Worm (Caenorhabditis elegans) whole organism, L4 larva: ENCODE measurements around the gene F42H10.2.

Experiments used
- D1046.2 ChIP-seq: fragments of 200-800 bp; sonication (Bioruptor generic); IDR thresholded peaks from 2 replicates; pipeline ENCODE4 v1.3.6; 2022; ENCODE audit warnings: missing genetic modification characterization, missing compliant biosample characterization
- F26F4.8 ChIP-seq: fragments of 200-800 bp; sonication (Bioruptor generic); conservative IDR thresholded peaks from 2 replicates; pipeline ENCODE4 v1.3.6; 2022; ENCODE audit warnings: missing genetic modification characterization, missing compliant biosample characterization
- Y105C5A.15 ChIP-seq: fragments of 200-800 bp; sonication (Bioruptor generic); IDR thresholded peaks from 2 replicates; pipeline ENCODE4 v1.3.6; 2022; ENCODE audit warnings: missing genetic modification characterization, missing compliant biosample characterization
- Y48G9A.11 ChIP-seq: fragments of 200-800 bp; sonication (Bioruptor generic); IDR thresholded peaks from 2 replicates; pipeline ENCODE4 v1.3.6; 2022; ENCODE audit warnings: missing genetic modification reagents, missing genetic modification characterization, missing compliant biosample characterization
- ZK546.5 ChIP-seq, 2 experiments: sonication (generic microtip); optimal IDR thresholded peaks; 2 replicates each; lab custom pipeline; 2017; ENCODE audit warnings: missing biosample characterization in 2 of 2, missing genetic modification characterization in 2 of 2
- aly-2 ChIP-seq: sonication (generic microtip); optimal IDR thresholded peaks from 2 replicates; lab custom pipeline; 2018; ENCODE audit warnings: missing biosample characterization, missing genetic modification characterization
- ama-1 ChIP-seq: fragments of 150-350 bp; optimal IDR thresholded peaks from 2 replicates; lab custom pipeline; 2014; ENCODE audit warnings: inconsistent platforms, mixed read lengths
- arid-1 ChIP-seq: fragments of 200-800 bp; sonication (Bioruptor generic); conservative IDR thresholded peaks from 2 replicates; pipeline ENCODE4 v1.3.6; 2022; ENCODE audit warnings: missing genetic modification reagents, missing genetic modification characterization, missing compliant biosample characterization
- ceh-20 ChIP-seq: fragments of 200-800 bp; sonication (Bioruptor generic); IDR thresholded peaks from 2 replicates; pipeline ENCODE4 v1.3.6; 2022; ENCODE audit warnings: missing genetic modification reagents, missing genetic modification characterization, missing compliant biosample characterization
- ceh-28 ChIP-seq: fragments of 150-350 bp; optimal IDR thresholded peaks from 2 replicates; lab custom pipeline; 2014; ENCODE audit warnings: missing biosample characterization, missing genetic modification reagents, missing genetic modification characterization
- ces-1 ChIP-seq: fragments of 150-350 bp; sonication (generic microtip); optimal IDR thresholded peaks from 4 replicates; lab custom pipeline; 2014; ENCODE audit warnings: missing biosample characterization, missing genetic modification reagents, missing genetic modification characterization
- ctbp-1 ChIP-seq: fragments of 200-800 bp; sonication (Bioruptor generic); IDR thresholded peaks from 2 replicates; pipeline ENCODE4 v1.3.6; 2022; ENCODE audit warnings: missing genetic modification reagents, missing genetic modification characterization, missing compliant biosample characterization
- daf-16 ChIP-seq, 3 experiments: sonication (generic microtip); optimal IDR thresholded peaks; 2 replicates each; lab custom pipeline; 2016 to 2017; ENCODE audit warnings: missing genetic modification characterization in 3 of 3, missing genetic modification reagents in 3 of 3, mild to moderate bottlenecking in 2 of 3, missing compliant biosample characterization in 2 of 3, missing biosample characterization in 1 of 3, moderate library complexity in 1 of 3
- daf-19 ChIP-seq: fragments of 200-800 bp; sonication (Bioruptor generic); conservative IDR thresholded peaks from 2 replicates; pipeline ENCODE4 v1.3.6; 2022; ENCODE audit warnings: missing genetic modification characterization, missing compliant biosample characterization
- dmd-6 ChIP-seq: fragments of 200-800 bp; sonication (Bioruptor generic); IDR thresholded peaks from 2 replicates; pipeline ENCODE4 v1.3.6; 2022; ENCODE audit warnings: missing genetic modification reagents, missing genetic modification characterization, missing compliant biosample characterization
- egl-27 ChIP-seq: sonication (generic microtip); optimal IDR thresholded peaks from 3 replicates; lab custom pipeline; 2017; ENCODE audit warnings: missing biosample characterization, missing genetic modification reagents, missing genetic modification characterization
- egl-43 ChIP-seq: fragments of 200-800 bp; sonication (Bioruptor generic); IDR thresholded peaks from 2 replicates; pipeline ENCODE4 v1.3.6; 2022; ENCODE audit warnings: missing genetic modification reagents, missing genetic modification characterization, missing compliant biosample characterization
- hmg-1.1 ChIP-seq: fragments of 200-800 bp; sonication (Bioruptor generic); IDR thresholded peaks from 2 replicates; pipeline ENCODE4 v1.3.6; 2022; ENCODE audit warnings: missing genetic modification reagents, missing genetic modification characterization, missing compliant biosample characterization
- jun-1 ChIP-seq: fragments of 150-350 bp; optimal IDR thresholded peaks from 2 replicates; lab custom pipeline; 2014; ENCODE audit warnings: missing biosample characterization, missing genetic modification reagents, missing genetic modification characterization
- lim-7 ChIP-seq: fragments of 200-800 bp; sonication (Bioruptor generic); IDR thresholded peaks from 2 replicates; pipeline ENCODE4 v1.3.6; 2022; ENCODE audit warnings: missing genetic modification characterization, missing compliant biosample characterization
- lin-1 ChIP-seq: fragments of 200-800 bp; sonication (Bioruptor generic); IDR thresholded peaks from 2 replicates; pipeline ENCODE4 v1.3.6; 2022; ENCODE audit warnings: missing genetic modification reagents, missing genetic modification characterization, missing compliant biosample characterization
- lin-38 ChIP-seq: fragments of 200-800 bp; sonication (Bioruptor generic); IDR thresholded peaks from 2 replicates; pipeline ENCODE4 v1.3.6; 2022; ENCODE audit warnings: missing genetic modification reagents, missing genetic modification characterization, missing compliant biosample characterization
- lsy-2 ChIP-seq, 2 experiments: fragments of 150-350 bp in 1 of 2; sonication (generic microtip) in 1 of 2; optimal IDR thresholded peaks; 2 replicates each; lab custom pipeline; 2014 to 2017; ENCODE audit warnings: missing biosample characterization in 2 of 2, missing genetic modification characterization in 2 of 2
- madf-5 ChIP-seq, 2 experiments: fragments of 200-800 bp; sonication (Bioruptor generic); IDR thresholded peaks; 2 replicates each; pipeline ENCODE4 v1.3.6; 2022; ENCODE audit warnings: missing compliant biosample characterization in 2 of 2, missing genetic modification characterization in 2 of 2
- mes-2 ChIP-seq: sonication (generic microtip); optimal IDR thresholded peaks from 2 replicates; lab custom pipeline; 2016; ENCODE audit warnings: missing genotype, mild to moderate bottlenecking, missing genetic modification characterization, missing compliant biosample characterization; ENCODE audit not compliant: poor library complexity, severe bottlenecking
- mxl-2 ChIP-seq: fragments of 200-800 bp; sonication (Bioruptor generic); conservative IDR thresholded peaks from 2 replicates; pipeline ENCODE4 v1.3.6; 2022; ENCODE audit warnings: missing genetic modification reagents, missing genetic modification characterization, missing compliant biosample characterization
- mxl-3 ChIP-seq: fragments of 200-800 bp; sonication (Bioruptor generic); optimal IDR thresholded peaks from 2 replicates; lab custom pipeline; 2018; ENCODE audit warnings: mild to moderate bottlenecking, missing genetic modification characterization, missing compliant biosample characterization
- nhr-10 ChIP-seq: fragments of 150-350 bp; optimal IDR thresholded peaks from 2 replicates; lab custom pipeline; 2014; ENCODE audit warnings: missing biosample characterization, missing genetic modification characterization
- nhr-28 ChIP-seq: fragments of 150-350 bp; optimal IDR thresholded peaks from 2 replicates; lab custom pipeline; 2014; ENCODE audit warnings: missing biosample characterization, missing genetic modification characterization
- nhr-48 ChIP-seq: sonication (generic microtip); optimal IDR thresholded peaks from 2 replicates; lab custom pipeline; 2016; ENCODE audit warnings: mild to moderate bottlenecking, missing genetic modification characterization, missing compliant biosample characterization
- nhr-76 ChIP-seq: fragments of 150-350 bp; optimal IDR thresholded peaks from 2 replicates; lab custom pipeline; 2014; ENCODE audit warnings: missing biosample characterization, missing genetic modification characterization
- pha-4 ChIP-seq, 2 experiments: fragments of 150-350 bp in 1 of 2; fragments of 200-800 bp in 1 of 2; sonication (Bioruptor generic) in 1 of 2; IDR thresholded peaks in 1 of 2; optimal IDR thresholded peaks in 1 of 2; 2 replicates each; pipeline versions ENCODE4 v1.3.6 to Lab custom; 2014 to 2022; ENCODE audit warnings: missing genetic modification characterization in 2 of 2, missing genetic modification reagents in 2 of 2, missing biosample characterization in 1 of 2, missing compliant biosample characterization in 1 of 2
- pqm-1 ChIP-seq: sonication (generic microtip); optimal IDR thresholded peaks from 2 replicates; lab custom pipeline; 2017; ENCODE audit warnings: missing biosample characterization, missing genetic modification characterization
- set-16 ChIP-seq: fragments of 200-800 bp; sonication (Bioruptor generic); IDR thresholded peaks from 2 replicates; pipeline ENCODE4 v1.3.6; 2022; ENCODE audit warnings: missing genetic modification reagents, missing genetic modification characterization, missing compliant biosample characterization
- snpc-1.2 ChIP-seq: fragments of 200-800 bp; sonication (Bioruptor generic); IDR thresholded peaks from 2 replicates; pipeline ENCODE4 v1.3.6; 2022; ENCODE audit warnings: missing genetic modification reagents, missing genetic modification characterization, missing compliant biosample characterization
- snpc-4 ChIP-seq: fragments of 150-350 bp; optimal IDR thresholded peaks from 2 replicates; lab custom pipeline; 2014; ENCODE audit warnings: missing biosample characterization, missing genetic modification characterization
- unc-62 ChIP-seq, 3 experiments: fragments of 150-350 bp in 1 of 3; sonication (generic microtip); optimal IDR thresholded peaks in 2 of 3; peaks in 1 of 3; 1 replicate in 1 of 3; 2 replicates in 2 of 3; lab custom pipeline; 2014 to 2017; ENCODE audit warnings: missing biosample characterization in 3 of 3, missing genetic modification characterization in 3 of 3, missing genetic modification reagents in 3 of 3, missing genotype in 1 of 3
- vab-7 ChIP-seq: fragments of 200-800 bp; sonication (Bioruptor generic); IDR thresholded peaks from 2 replicates; pipeline ENCODE4 v1.3.6; 2022; ENCODE audit warnings: missing genetic modification reagents, missing genetic modification characterization, missing compliant biosample characterization
- zag-1 ChIP-seq: fragments of 150-350 bp; optimal IDR thresholded peaks from 2 replicates; lab custom pipeline; 2014; ENCODE audit warnings: missing biosample characterization, missing genetic modification characterization

F42H10.2 gene

ce11 chrIII:8443557-8444131, 46.8 kb upstream of the F42H10.2 start, which contains the start of gene ufbp-1 (continued):
- TF ChIP-seq nhr-10 (tag; lab: Kevin White, UChicago), result no peak
- TF ChIP-seq zag-1 (tag; lab: Kevin White, UChicago), result no peak
- TF ChIP-seq egl-27 (tag; lab: Kevin White, UChicago), result no peak
- TF ChIP-seq mes-2 (tag; lab: Kevin White, UChicago), result peak; percentile 85
- no peak for TF ChIP-seq pqm-1 (tag; lab: Kevin White, UChicago)
- peak; percentile 72 for TF ChIP-seq aly-2 (tag; lab: Kevin White, UChicago)
- TF ChIP-seq unc-62 (GFP tag; optimal IDR thresholded peaks at IDR 0.05 in 1 of 2; lab: Kevin White, UChicago), result no peak
- TF ChIP-seq unc-62 (tag; optimal IDR thresholded peaks at IDR 0.05; lab: Kevin White, UChicago), result no peak
- TF ChIP-seq pha-4 (GFP tag; IDR thresholded peaks at IDR 0.05; lab: Robert Waterston, UW), result peak; percentile 85; the same call in 1 of the 2 replicates
- peak; percentile 81 for TF ChIP-seq pha-4 (tag; optimal IDR thresholded peaks at IDR 0.05; lab: Kevin White, UChicago)

- peak; percentile 35 for TF ChIP-seq lin-38 (GFP tag; lab: Robert Waterston, UW)
- 0 out of 2 replicates have a peak, but pooled peaks have one; percentile 19 for TF ChIP-seq Y105C5A.15
- peak in 1 of 2 experiments; percentile 82 for TF ChIP-seq unc-62 (GFP tag; optimal IDR thresholded peaks at IDR 0.05 in 1 of 2; lab: Kevin White, UChicago)
- TF ChIP-seq unc-62 (tag; optimal IDR thresholded peaks at IDR 0.05; lab: Kevin White, UChicago), result no peak
- peak; percentile 20 for TF ChIP-seq set-16 (GFP tag; lab: Robert Waterston, UW)
- no peak for TF ChIP-seq daf-16 (GFP tag; optimal IDR thresholded peaks at IDR 0.05; lab: Kevin White, UChicago)
- TF ChIP-seq daf-16 (tag; optimal IDR thresholded peaks at IDR 0.05; lab: Kevin White, UChicago), result peak; percentile 18
- no peak for TF ChIP-seq D1046.2
- no peak for TF ChIP-seq ceh-28 (tag; lab: Kevin White, UChicago)
These were observed 45.9 kb upstream of the F42H10.2 start for ce11 chrIII:8444433-8445090.

- no peak for TF ChIP-seq lin-38 (GFP tag; lab: Robert Waterston, UW)
- TF ChIP-seq pha-4 (GFP tag; IDR thresholded peaks at IDR 0.05; lab: Robert Waterston, UW), result peak; percentile 34; the same call in 1 of the 2 replicates
- TF ChIP-seq pha-4 (tag; optimal IDR thresholded peaks at IDR 0.05; lab: Kevin White, UChicago), result no peak
- TF ChIP-seq madf-5 (GFP tag; IDR thresholded peaks at IDR 0.05; lab: Robert Waterston, UW), result no peak
- TF ChIP-seq mes-2 (tag; lab: Kevin White, UChicago), result no peak
- no peak for TF ChIP-seq set-16 (GFP tag; lab: Robert Waterston, UW)
- TF ChIP-seq lin-1 (GFP tag; lab: Robert Waterston, UW), result 0 out of 2 replicates have a peak, but pooled peaks have one; percentile 29
- TF ChIP-seq mxl-3, result no peak
- TF ChIP-seq dmd-6 (GFP tag; lab: Robert Waterston, UW), result peak; percentile 6; the same call in 1 of the 2 replicates
- TF ChIP-seq ZK546.5 (tag; optimal IDR thresholded peaks at IDR 0.05; lab: Kevin White, UChicago), result no peak
- no peak for TF ChIP-seq ceh-20 (GFP tag; lab: Robert Waterston, UW)
- peak; percentile 63 for TF ChIP-seq lim-7
- no peak for TF ChIP-seq egl-27 (tag; lab: Kevin White, UChicago)
- TF ChIP-seq ctbp-1 (GFP tag; lab: Robert Waterston, UW), result no peak
- no peak for TF ChIP-seq zag-1 (tag; lab: Kevin White, UChicago)
- TF ChIP-seq snpc-1.2 (GFP tag; lab: Robert Waterston, UW), result 0 out of 2 replicates have a peak, but pooled peaks have one; percentile 21
- TF ChIP-seq nhr-10 (tag; lab: Kevin White, UChicago), result no peak
- no peak for TF ChIP-seq vab-7 (GFP tag; lab: Robert Waterston, UW)
- TF ChIP-seq, all 104 proteins: peak for 5
These were observed 44.4 kb upstream of the F42H10.2 start for ce11 chrIII:8446061-8446460.

- TF ChIP-seq mxl-2 (GFP tag; lab: Robert Waterston, UW), result no peak
- peak; percentile 21; the same call in 1 of the 2 replicates for TF ChIP-seq arid-1 (GFP tag; lab: Robert Waterston, UW)
- peak; percentile 84 for TF ChIP-seq lim-7
- TF ChIP-seq egl-43, result 0 out of 2 replicates have a peak, but pooled peaks have one; percentile 22
- no peak for TF ChIP-seq nhr-48 (tag; lab: Kevin White, UChicago)
- TF ChIP-seq egl-27 (tag; lab: Kevin White, UChicago), result no peak
- no peak for TF ChIP-seq lsy-2 (tag; optimal IDR thresholded peaks at IDR 0.05; lab: Kevin White, UChicago)
- no peak for TF ChIP-seq daf-19 (GFP tag; lab: Robert Waterston, UW)
- TF ChIP-seq F26F4.8, result 0 out of 2 replicates have a peak, but pooled peaks have one; percentile 6
- no peak for TF ChIP-seq nhr-28 (tag; lab: Kevin White, UChicago)
- TF ChIP-seq hmg-1.1 (GFP tag; lab: Robert Waterston, UW), result no peak
- TF ChIP-seq snpc-4 (tag; lab: Kevin White, UChicago), result no peak
- no peak for TF ChIP-seq Y48G9A.11 (GFP tag; lab: Robert Waterston, UW)
- TF ChIP-seq ces-1, result no peak
- no peak for TF ChIP-seq ama-1 (lab: Kevin White, UChicago)
- TF ChIP-seq nhr-76 (tag; lab: Kevin White, UChicago), result no peak
- no peak for TF ChIP-seq pqm-1 (tag; lab: Kevin White, UChicago)
- no peak for TF ChIP-seq zag-1 (tag; lab: Kevin White, UChicago)
- TF ChIP-seq jun-1 (tag; lab: Kevin White, UChicago), result no peak
These were observed 43.9 kb upstream of the F42H10.2 start, which contains the start of gene hsp-110 for ce11 chrIII:8446534-8446933. Gene hsp-110, minus strand, starts transcription at chrIII:8446909.
